Fruit fly (Drosophila melanogaster): ENCODE results near the gene r-l.
A peak's percentile ranks its signal among the peaks of the same experiment; 100 is the strongest.

r-l gene

DNA sequence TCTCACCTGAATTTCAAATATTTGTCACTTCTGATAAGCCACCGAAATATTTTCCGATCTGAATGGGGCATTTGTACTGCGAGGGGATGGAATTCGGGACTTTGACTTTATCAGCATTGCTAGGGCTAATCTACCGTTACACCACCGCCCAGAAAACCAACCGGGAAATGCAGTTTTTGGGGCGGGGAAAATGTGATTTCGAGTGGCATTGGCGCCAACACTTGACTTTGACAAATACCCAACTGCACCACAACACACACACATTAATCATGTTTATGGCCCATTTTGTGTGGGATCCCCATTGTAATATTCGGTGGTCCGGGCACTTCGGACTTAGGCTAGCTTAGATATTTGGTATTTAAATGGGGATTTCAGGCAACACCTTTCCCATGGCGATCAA is 5.8 kb upstream of the r-l start:
- no peak for TF ChIP-seq lz (GFP tag; optimal IDR thresholded peaks at IDR 0.05)
- no peak for TF ChIP-seq CG34406 (GFP tag; optimal IDR thresholded peaks at IDR 0.05)
- no peak for TF ChIP-seq Met (GFP tag; optimal IDR thresholded peaks at IDR 0.05)
- no peak for TF ChIP-seq CG31627 (GFP tag; optimal IDR thresholded peaks at IDR 0.05)
- no peak for TF ChIP-seq achi (GFP tag; optimal IDR thresholded peaks at IDR 0.05)
- TF ChIP-seq dsx (GFP tag; optimal IDR thresholded peaks at IDR 0.05; ENCODE audit: poor library complexity, severe bottlenecking) = no peak
- no peak for TF ChIP-seq CG6792 (GFP tag; optimal IDR thresholded peaks at IDR 0.05)
- no peak for TF ChIP-seq CG6163 (GFP tag; IDR thresholded peaks at IDR 0.05)

DNA sequence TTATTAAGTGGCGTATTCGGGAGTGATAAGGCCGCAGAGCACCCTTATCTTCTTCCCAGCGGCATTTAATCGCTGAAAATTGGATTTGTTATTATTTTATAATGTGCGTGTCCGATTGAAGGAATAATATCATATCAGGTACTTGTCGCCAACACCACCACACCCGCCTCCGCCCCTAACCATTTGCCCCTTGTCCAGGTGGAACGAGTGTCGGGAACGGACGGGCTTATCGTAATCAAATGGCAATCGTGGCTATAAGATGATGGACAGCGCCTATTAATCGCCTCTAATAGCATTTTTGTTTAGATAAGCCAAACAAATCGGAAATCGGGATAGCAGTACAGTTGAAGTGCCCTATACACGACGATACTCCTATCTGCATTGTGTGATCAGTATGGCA is 5.1 kb upstream of the r-l start:
- TF ChIP-seq CG10669 (GFP tag; optimal IDR thresholded peaks at IDR 0.05) (no peak), Eip75B (GFP tag; optimal IDR thresholded peaks at IDR 0.05) (no peak), CG9139 (GFP tag; optimal IDR thresholded peaks at IDR 0.05) (no peak), vri (GFP tag; optimal IDR thresholded peaks at IDR 0.05) (peak; percentile 42), Ets21C (GFP tag; optimal IDR thresholded peaks at IDR 0.05) (no peak), achi (GFP tag; optimal IDR thresholded peaks at IDR 0.05) (no peak), salr (GFP tag; optimal IDR thresholded peaks at IDR 0.05) (no peak), CG4318 (GFP tag; optimal IDR thresholded peaks at IDR 0.05) (no peak)

DNA sequence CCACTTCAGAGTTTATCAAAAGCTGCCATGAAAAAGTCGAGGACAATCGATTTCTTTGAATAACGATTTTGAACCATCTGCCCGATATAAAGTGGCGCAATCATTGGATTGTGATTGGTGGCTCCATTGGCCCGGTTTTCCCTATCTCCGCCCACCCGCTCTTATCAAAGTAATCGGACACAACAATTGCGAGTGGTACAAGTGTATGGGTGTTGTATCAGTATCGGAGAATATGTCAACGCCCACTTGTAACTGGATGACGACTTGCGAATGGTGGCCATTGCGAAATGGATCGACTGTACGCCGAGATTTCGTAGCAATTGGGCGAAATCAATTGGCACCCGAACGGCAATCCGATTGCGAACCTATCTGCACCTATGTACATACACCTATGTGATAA is 4.5 kb upstream of the r-l start:
- TF ChIP-seq vri (GFP tag; optimal IDR thresholded peaks at IDR 0.05) (no peak), CG34406 (GFP tag; optimal IDR thresholded peaks at IDR 0.05) (no peak), CG8319 (GFP tag; optimal IDR thresholded peaks at IDR 0.05) (no peak), CG11902 (GFP tag; optimal IDR thresholded peaks at IDR 0.05) (no peak), Met (GFP tag; optimal IDR thresholded peaks at IDR 0.05) (no peak), CG1621 (tag; optimal IDR thresholded peaks at IDR 0.05) (no peak), Sox15 (GFP tag; optimal IDR thresholded peaks at IDR 0.05) (no peak), CG3032 (tag; optimal IDR thresholded peaks at IDR 0.05) (no peak), eg (GFP tag; IDR thresholded peaks at IDR 0.05) (no peak), CG6854 (GFP tag; optimal IDR thresholded peaks at IDR 0.05) (no peak), Lpt (GFP tag; optimal IDR thresholded peaks at IDR 0.05) (no peak)

DNA sequence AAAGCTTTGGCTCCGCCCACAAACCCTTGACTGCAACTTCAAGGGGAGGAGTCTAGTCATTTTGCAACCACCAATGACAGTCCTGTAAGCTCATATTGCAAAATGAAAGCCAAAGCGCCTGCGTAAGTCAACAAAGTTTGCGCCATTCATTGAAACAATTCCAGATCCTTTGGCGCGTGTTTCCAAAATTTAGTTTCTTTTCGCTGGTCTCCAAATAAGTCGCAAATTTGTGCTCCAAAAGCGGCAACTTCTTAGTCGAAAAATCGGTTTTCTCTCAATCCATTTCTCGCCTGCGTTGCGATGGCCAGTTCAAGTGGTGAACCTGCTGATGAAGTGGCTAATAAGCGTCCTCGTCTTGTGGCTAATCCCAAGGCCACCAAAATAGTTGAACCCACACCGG is 588 bp upstream of the r-l start, which contains the start of gene dmrt93B:
dmrt93B (plus strand) TSS at position 301 of the 400 bp plus-strand sequence.
- TF ChIP-seq CG32006 (GFP tag; optimal IDR thresholded peaks at IDR 0.05) = no peak
- no peak for TF ChIP-seq CG11762 (GFP tag; optimal IDR thresholded peaks at IDR 0.05; ENCODE audit: insufficient read depth)
- no peak for TF ChIP-seq CG6276 (GFP tag; optimal IDR thresholded peaks at IDR 0.05)
- TF ChIP-seq CG34406 (GFP tag; optimal IDR thresholded peaks at IDR 0.05) = no peak
- no peak for TF ChIP-seq CG8119 (GFP tag; IDR thresholded peaks at IDR 0.05)
- TF ChIP-seq Sox102F (GFP tag; optimal IDR thresholded peaks at IDR 0.05) = no peak
- TF ChIP-seq CG31627 (GFP tag; optimal IDR thresholded peaks at IDR 0.05) = no peak
- no peak for TF ChIP-seq CG7368 (GFP tag; optimal IDR thresholded peaks at IDR 0.05)
- no peak for TF ChIP-seq Smox (GFP tag; optimal IDR thresholded peaks at IDR 0.05)
- TF ChIP-seq Hr39 (GFP tag; optimal IDR thresholded peaks at IDR 0.05) = no peak
- TF ChIP-seq salr (GFP tag; optimal IDR thresholded peaks at IDR 0.05) = no peak
- TF ChIP-seq OdsH (GFP tag; optimal IDR thresholded peaks at IDR 0.05) = no peak
- no peak for TF ChIP-seq vri (GFP tag; optimal IDR thresholded peaks at IDR 0.05)
- no peak for TF ChIP-seq lz (GFP tag; optimal IDR thresholded peaks at IDR 0.05)
- no peak for TF ChIP-seq pdm3 (GFP tag; optimal IDR thresholded peaks at IDR 0.05)
- TF ChIP-seq Eip75B (GFP tag; optimal IDR thresholded peaks at IDR 0.05) = no peak
- TF ChIP-seq Ets21C (GFP tag; optimal IDR thresholded peaks at IDR 0.05) = no peak
- TF ChIP-seq CG6808 (GFP tag; optimal IDR thresholded peaks at IDR 0.05) = no peak
- TF ChIP-seq topi (GFP tag; optimal IDR thresholded peaks at IDR 0.05) = no peak
- no peak for TF ChIP-seq cyc (GFP tag; optimal IDR thresholded peaks at IDR 0.05)

Measured in whole organism, prepupa.